Worm (Caenorhabditis elegans) whole organism, dauer: ENCODE results near the gene sdz-12.

Source experiments
- unc-62 ChIP-seq: sonication (generic microtip); optimal IDR thresholded peaks from 2 replicates; lab custom pipeline; 2017; ENCODE audit warnings: missing biosample characterization, missing genetic modification reagents, missing genetic modification characterization

Gene sdz-12

ce11 chrII:3684487-3685067, 47.0 kb downstream of the sdz-12 start:
- TF ChIP-seq unc-62 = no peak

- no peak for TF ChIP-seq unc-62
These were observed 48.8 kb downstream of the sdz-12 start, which contains the start of gene F19B10.1 for ce11 chrII:3682770-3683234. Gene F19B10.1 (plus strand): TSS chrII:3683184.

- TF ChIP-seq unc-62 = no peak
These were observed 50.1 kb downstream of the sdz-12 start, which contains the start of gene F19B10.10 for ce11 chrII:3681365-3682083. Gene F19B10.10 (minus strand): TSS chrII:3681415.

ce11 chrII:3680366-3680765, 51.3 kb downstream of the sdz-12 start:
- no peak for TF ChIP-seq unc-62
